Fruit fly (Drosophila melanogaster): ENCODE results near the gene CG46339.

Gene CG46339

DNA sequence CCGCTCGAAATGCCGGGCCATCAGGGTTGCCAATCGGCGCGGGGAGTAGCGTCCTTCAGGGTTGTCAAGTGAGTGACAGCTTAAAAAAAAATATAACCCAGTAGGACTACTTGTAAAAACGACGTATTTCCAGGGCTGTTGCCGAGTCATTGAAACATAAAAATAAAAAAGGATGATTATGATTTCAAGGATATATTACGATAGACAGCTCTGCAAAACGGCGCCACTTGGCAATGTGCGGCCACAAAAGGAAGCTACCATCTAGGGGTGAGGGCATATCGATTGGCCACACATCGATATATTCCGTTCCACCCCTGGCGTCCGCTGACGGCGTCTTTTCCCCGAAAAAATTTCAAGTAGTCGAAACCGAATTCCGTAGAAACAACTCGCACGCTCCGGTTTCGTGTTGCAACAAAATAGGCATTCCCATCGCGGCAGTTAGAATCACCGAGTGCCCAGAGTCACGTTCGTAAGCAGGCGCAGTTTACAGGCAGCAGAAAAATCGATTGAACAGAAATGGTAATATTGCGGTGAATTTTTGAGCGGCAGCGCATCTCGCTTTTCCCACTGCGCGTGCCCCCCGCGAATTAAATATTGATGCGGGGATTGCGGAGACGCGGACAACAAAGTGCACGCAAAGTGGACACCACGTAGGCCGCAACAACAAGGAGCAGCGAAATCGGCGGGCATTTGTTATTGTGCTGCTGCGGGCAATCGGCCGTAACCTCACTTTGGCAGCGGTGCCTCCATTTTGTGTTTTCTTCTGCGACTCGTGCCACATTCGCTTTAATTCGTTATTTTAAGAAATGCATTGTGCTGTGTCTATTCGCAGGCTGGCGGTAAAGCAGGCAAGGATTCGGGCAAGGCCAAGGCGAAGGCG, 48.7 kb upstream of the CG46339 start, which contains the start of the genes ball and His2Av (continued):
- TF ChIP-seq ranshi (GFP tag; IDR thresholded peaks at IDR 0.05) (peak; percentile 74), CG8478 (optimal IDR thresholded peaks at IDR 0.05) (no peak), wor (GFP tag; IDR thresholded peaks at IDR 0.05) (peak; percentile 38; the same call in 1 of the 2 replicates), Ptx1 (GFP tag; IDR thresholded peaks at IDR 0.05) (peak; percentile 85), CG10267 (tag; optimal IDR thresholded peaks at IDR 0.05) (peak; percentile 82), Jarid2 (GFP tag; optimal IDR thresholded peaks at IDR 0.05) (peak; percentile 47), Six4 (GFP tag; optimal IDR thresholded peaks at IDR 0.05) (peak; percentile 79), rib (GFP tag; IDR thresholded peaks at IDR 0.05) (peak; percentile 90), Dek (tag; optimal IDR thresholded peaks at IDR 0.05) (peak; percentile 70), Ets97D (GFP tag; optimal IDR thresholded peaks at IDR 0.05) (peak; percentile 86), CG14965 (GFP tag; optimal IDR thresholded peaks at IDR 0.05; ENCODE audit: borderline replicate concordance) (peak; percentile 32), Adf1 (GFP tag; IDR thresholded peaks at IDR 0.05) (peak; percentile 76), CG17328 (GFP tag; IDR thresholded peaks at IDR 0.05) (peak; percentile 84), grau (tag; optimal IDR thresholded peaks at IDR 0.05) (peak; percentile 74), CG4617 (GFP tag; optimal IDR thresholded peaks at IDR 0.05; ENCODE audit: borderline replicate concordance) (peak; percentile 79), D19B (GFP tag; optimal IDR thresholded peaks at IDR 0.05) (peak; percentile 44), sna (GFP tag; IDR thresholded peaks at IDR 0.05; ENCODE audit: partially characterized antibody) (peak; percentile 92), tx (GFP tag; optimal IDR thresholded peaks at IDR 0.05) (peak; percentile 89), HLH3B (GFP tag; IDR thresholded peaks at IDR 0.05) (peak; percentile 69), CG14710 (tag; optimal IDR thresholded peaks at IDR 0.05) (peak; percentile 89), CG14667 (GFP tag; IDR thresholded peaks at IDR 0.05) (peak; percentile 57), CG2202 (tag; optimal IDR thresholded peaks at IDR 0.05) (peak; percentile 70), lola (GFP tag; optimal IDR thresholded peaks at IDR 0.05) (peak in 1 of 3 experiments; percentile 71), cg (GFP tag; optimal IDR thresholded peaks at IDR 0.05) (no peak), CG8765 (GFP tag; IDR thresholded peaks at IDR 0.05) (peak; percentile 78), mirr (GFP tag; optimal IDR thresholded peaks at IDR 0.05) (peak; percentile 42), peb (GFP tag; IDR thresholded peaks at IDR 0.05) (peak; percentile 34; the same call in 1 of the 2 replicates), nom (GFP tag; optimal IDR thresholded peaks at IDR 0.05) (peak; percentile 19), Hey (tag; optimal IDR thresholded peaks at IDR 0.05) (peak; percentile 38), ERR (GFP tag; optimal IDR thresholded peaks at IDR 0.05) (peak; percentile 81), ac (GFP tag; optimal IDR thresholded peaks at IDR 0.05) (peak; percentile 52), seq (GFP tag; IDR thresholded peaks at IDR 0.05) (peak; percentile 74; the same call in 1 of the 2 replicates), CG2129 (GFP tag; IDR thresholded peaks at IDR 0.05; ENCODE audit: partially characterized antibody) (peak; percentile 74), NC2α (GFP tag; optimal IDR thresholded peaks at IDR 0.05) (peak; percentile 76), nerfin-2 (GFP tag; IDR thresholded peaks at IDR 0.05; ENCODE audit: partially characterized antibody) (peak; percentile 80), nmo (GFP tag; optimal IDR thresholded peaks at IDR 0.05) (peak; percentile 84), CG17385 (GFP tag; optimal IDR thresholded peaks at IDR 0.05) (peak; percentile 58), CG10654 (GFP tag; optimal IDR thresholded peaks at IDR 0.05) (peak; percentile 79), ato (GFP tag; IDR thresholded peaks at IDR 0.05; ENCODE audit: partially characterized antibody) (peak; percentile 85), Nf-YA (GFP tag; IDR thresholded peaks at IDR 0.05) (peak; percentile 69), zen (tag; optimal IDR thresholded peaks at IDR 0.05) (peak; percentile 67), pnt (GFP tag; optimal IDR thresholded peaks at IDR 0.05) (peak; percentile 81), CG18599 (GFP tag; optimal IDR thresholded peaks at IDR 0.05) (peak; percentile 85), kni (GFP tag; optimal IDR thresholded peaks at IDR 0.05) (no peak), CG3065 (GFP tag; optimal IDR thresholded peaks at IDR 0.05) (peak; percentile 50), sens-2 (GFP tag; IDR thresholded peaks at IDR 0.05) (peak; percentile 61), Scr (GFP tag; IDR thresholded peaks at IDR 0.05; ENCODE audit: partially characterized antibody) (peak; percentile 92), so (GFP tag; IDR thresholded peaks at IDR 0.05) (peak; percentile 71)
